Worm (Caenorhabditis elegans) whole organism, young adult: Measurements from ENCODE around the gene srb-3.

Experiments
- C06A6.2 ChIP-seq: fragments of 200-800 bp; sonication (Bioruptor generic); conservative IDR thresholded peaks from 2 replicates; pipeline ENCODE4 v1.3.6; 2022; ENCODE audit warnings: missing genetic modification characterization, missing compliant biosample characterization
- F22D6.2 ChIP-seq: sonication (generic microtip); optimal IDR thresholded peaks from 2 replicates; lab custom pipeline; 2016; ENCODE audit warnings: mild to moderate bottlenecking, missing genetic modification characterization, missing compliant biosample characterization
- F23B12.7 ChIP-seq: sonication (generic microtip); optimal IDR thresholded peaks from 2 replicates; lab custom pipeline; 2017; ENCODE audit warnings: missing genetic modification characterization, mild to moderate bottlenecking, missing compliant biosample characterization, antibody characterized with exemption, moderate library complexity; ENCODE audit not compliant: insufficient read depth
- Y53F4B.3 ChIP-seq: fragments of 200-800 bp; sonication (Bioruptor generic); IDR thresholded peaks from 2 replicates; pipeline ENCODE4 v1.3.6; 2022; ENCODE audit warnings: missing genetic modification reagents, missing genetic modification characterization, missing compliant biosample characterization
- die-1 ChIP-seq: sonication (generic microtip); optimal IDR thresholded peaks from 2 replicates; lab custom pipeline; 2016; ENCODE audit warnings: missing genotype, mild to moderate bottlenecking, missing genetic modification characterization, missing compliant biosample characterization
- pbrm-1 ChIP-seq: fragments of 200-800 bp; sonication (Bioruptor generic); IDR thresholded peaks from 2 replicates; pipeline ENCODE4 v1.3.6; 2022; ENCODE audit warnings: missing genetic modification reagents, missing genetic modification characterization, missing compliant biosample characterization
- sdz-38 ChIP-seq: sonication (generic microtip); optimal IDR thresholded peaks from 2 replicates; lab custom pipeline; 2016; ENCODE audit warnings: missing genotype, missing genetic modification characterization, missing compliant biosample characterization
- snpc-4 ChIP-seq, 5 experiments: fragments of 150-350 bp in 1 of 5; sonication (generic microtip) in 4 of 5; optimal IDR thresholded peaks; 2 replicates each; lab custom pipeline; 2014 to 2018; ENCODE audit warnings: missing genetic modification characterization in 5 of 5, missing biosample characterization in 3 of 5, antibody characterized with exemption in 2 of 5, mild to moderate bottlenecking in 2 of 5, missing compliant biosample characterization in 2 of 5, missing genotype in 2 of 5, moderate library complexity in 2 of 5, missing genetic modification reagents in 1 of 5
- ztf-6 ChIP-seq: fragments of 200-800 bp; sonication (Bioruptor generic); IDR thresholded peaks from 2 replicates; pipeline ENCODE4 v1.3.6; 2022; ENCODE audit warnings: missing genetic modification reagents, missing genetic modification characterization, missing compliant biosample characterization

DNA sequence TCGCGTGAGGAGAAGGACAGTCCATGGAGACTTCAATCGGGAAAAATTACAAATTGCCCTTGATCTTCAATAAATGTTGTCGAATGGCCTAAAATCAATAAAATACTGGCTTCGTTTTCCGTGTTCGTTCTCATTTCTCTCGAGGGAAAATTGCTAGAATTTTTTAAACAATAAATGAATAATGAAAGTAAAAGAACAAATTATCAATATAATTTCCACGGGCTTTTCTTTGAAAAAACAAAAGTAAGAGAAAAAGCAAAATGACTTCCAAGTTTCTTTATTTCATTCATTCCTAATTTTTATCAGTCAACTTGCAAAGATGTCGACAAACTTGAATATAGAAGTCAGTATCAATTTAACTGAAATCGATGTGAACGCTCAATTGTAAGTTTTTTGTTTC lies 46.0 kb upstream of the srb-3 start, which contains the start of gene C34F11.1:
- TF ChIP-seq sdz-38 (tag; lab: Kevin White, UChicago): no peak
- TF ChIP-seq Y53F4B.3: no peak
- TF ChIP-seq die-1 (tag; lab: Kevin White, UChicago): no peak
- TF ChIP-seq pbrm-1: no peak
- no peak for TF ChIP-seq F22D6.2
- TF ChIP-seq C06A6.2 (GFP tag; lab: Robert Waterston, UW): no peak
- no peak for TF ChIP-seq ztf-6 (GFP tag; lab: Robert Waterston, UW)
- TF ChIP-seq snpc-4 (GFP tag; optimal IDR thresholded peaks at IDR 0.05; lab: Kevin White, UChicago): no peak
- no peak for TF ChIP-seq snpc-4 (tag; optimal IDR thresholded peaks at IDR 0.05; lab: Kevin White, UChicago)
- TF ChIP-seq F23B12.7: no peak
